Fruit fly (Drosophila melanogaster) whole organism, pupa: ENCODE data around the gene CG12814.

ENCODE experiments used
- CG10348 ChIP-seq: fragments of 200-800 bp; sonication (Bioruptor generic); IDR thresholded peaks from 2 replicates; pipeline ENCODE4 v1.3.6; 2022; ENCODE audit warnings: missing biosample characterization, missing genetic modification characterization
- CG12605 ChIP-seq: fragments of 200-800 bp; sonication (Bioruptor generic); IDR thresholded peaks from 2 replicates; pipeline ENCODE4 v1.3.6; 2022; ENCODE audit warnings: missing biosample characterization, missing genetic modification characterization
- CG32121 ChIP-seq: fragments of 200-800 bp; sonication (Bioruptor generic); IDR thresholded peaks from 2 replicates; pipeline ENCODE4 v1.3.6; 2022; ENCODE audit warnings: missing biosample characterization, missing genetic modification characterization
- CG4496 ChIP-seq: fragments of 200-800 bp; sonication (Bioruptor generic); IDR thresholded peaks from 3 replicates; pipeline ENCODE4 v1.3.6; 2022; ENCODE audit warnings: missing biosample characterization, missing genetic modification characterization
- CG8301 ChIP-seq: fragments of 200-800 bp; sonication (Bioruptor generic); optimal IDR thresholded peaks from 2 replicates; lab custom pipeline; 2018; ENCODE audit warnings: missing biosample characterization, mild to moderate bottlenecking, missing genetic modification characterization
- D1 ChIP-seq: fragments of 200-800 bp; sonication (Bioruptor generic); optimal IDR thresholded peaks from 2 replicates; lab custom pipeline; 2018; ENCODE audit warnings: missing biosample characterization, mild to moderate bottlenecking, missing genetic modification characterization, moderate library complexity
- EcR ChIP-seq: fragments of 200-800 bp; sonication (Bioruptor generic); optimal IDR thresholded peaks from 3 replicates; lab custom pipeline; 2019; ENCODE audit warnings: missing biosample characterization, missing genetic modification characterization, mild to moderate bottlenecking, moderate library complexity, missing genetic modification reagents
- Pif1A ChIP-seq: fragments of 200-800 bp; sonication (Bioruptor generic); optimal IDR thresholded peaks from 3 replicates; lab custom pipeline; 2016; ENCODE audit warnings: missing biosample characterization, missing genetic modification characterization
- gl ChIP-seq: fragments of 200-800 bp; sonication (Bioruptor generic); optimal IDR thresholded peaks from 2 replicates; lab custom pipeline; 2018; ENCODE audit warnings: missing biosample characterization, mild to moderate bottlenecking, missing genetic modification characterization
- rn ChIP-seq: fragments of 200-800 bp; sonication (Bioruptor generic); IDR thresholded peaks from 2 replicates; pipeline ENCODE4 v1.3.6; 2022; ENCODE audit warnings: missing biosample characterization, missing genetic modification characterization

DNA sequence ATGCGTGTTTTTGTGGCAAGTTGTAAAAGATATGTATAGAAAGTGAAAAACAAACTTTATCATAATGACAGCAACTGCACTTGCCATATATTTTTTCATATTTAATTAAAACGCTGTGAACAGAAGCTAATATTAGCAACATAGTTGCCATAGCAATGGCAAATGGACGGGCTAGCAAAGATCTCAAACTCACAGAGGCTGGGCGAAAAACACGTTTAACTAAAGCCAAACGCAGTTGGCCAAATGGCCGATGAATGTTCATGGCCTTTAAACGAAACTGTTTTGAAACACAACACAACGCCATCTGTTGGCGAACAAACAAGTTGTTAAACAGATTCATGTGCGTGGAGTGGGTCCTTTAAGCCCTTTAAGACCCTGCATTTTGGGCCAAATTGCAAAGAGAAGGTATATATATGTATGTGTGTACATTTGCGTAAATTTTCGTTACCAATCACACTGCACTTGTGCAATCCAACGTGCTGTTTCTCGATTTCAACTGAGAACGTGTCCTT lies 41.0 kb downstream of the CG12814 start:
- no peak for TF ChIP-seq CG32121 (GFP tag; lab: Robert Waterston, UW)
- TF ChIP-seq CG10348 (GFP tag; lab: Robert Waterston, UW): no peak
- TF ChIP-seq CG12605: no peak
- TF ChIP-seq CG8301 (tag; lab: Kevin White, UChicago): no peak
- no peak for TF ChIP-seq rn (GFP tag; lab: Robert Waterston, UW)
- TF ChIP-seq gl (tag; lab: Kevin White, UChicago): no peak
- TF ChIP-seq D1 (tag; lab: Kevin White, UChicago): no peak
- no peak for TF ChIP-seq Pif1A (GFP tag; lab: Kevin White, UChicago)
- TF ChIP-seq EcR: no peak
- TF ChIP-seq CG4496 (GFP tag; lab: Robert Waterston, UW): no peak
